Fruit fly (Drosophila melanogaster) whole organism, embryonic: ENCODE results near the gene CG42259.

Source experiments
- CG11398 ChIP-seq: fragments of 200-800 bp; sonication (Bioruptor generic); optimal IDR thresholded peaks from 2 replicates; lab custom pipeline; 2016; ENCODE audit warnings: missing biosample characterization, missing genetic modification characterization
- CG11723 ChIP-seq: fragments of 200-800 bp; sonication (Bioruptor generic); optimal IDR thresholded peaks from 2 replicates; lab custom pipeline; 2017; ENCODE audit warnings: missing biosample characterization, mild to moderate bottlenecking, missing genetic modification characterization
- CG12659 ChIP-seq: fragments of 200-800 bp; sonication (Bioruptor generic); optimal IDR thresholded peaks from 3 replicates; lab custom pipeline; 2017; ENCODE audit warnings: mild to moderate bottlenecking, missing biosample characterization, missing genetic modification reagents, missing genetic modification characterization
- CG12769 ChIP-seq: fragments of 200-800 bp; sonication (Bioruptor generic); optimal IDR thresholded peaks from 2 replicates; lab custom pipeline; 2019; ENCODE audit warnings: missing biosample characterization, mild to moderate bottlenecking, missing genetic modification characterization, moderate library complexity
- CG13775 ChIP-seq: fragments of 200-800 bp; sonication (Bioruptor generic); optimal IDR thresholded peaks from 3 replicates; lab custom pipeline; 2017; ENCODE audit warnings: missing biosample characterization, mild to moderate bottlenecking, missing genetic modification characterization
- CG17385 ChIP-seq: fragments of 200-800 bp; sonication (Bioruptor generic); optimal IDR thresholded peaks from 3 replicates; lab custom pipeline; 2018; ENCODE audit warnings: missing biosample characterization, mild to moderate bottlenecking, missing genetic modification characterization
- CG1832 ChIP-seq: fragments of 200-800 bp; sonication (Bioruptor generic); optimal IDR thresholded peaks from 2 replicates; lab custom pipeline; 2017; ENCODE audit warnings: missing biosample characterization, mild to moderate bottlenecking, missing genetic modification characterization, inconsistent platforms
- CG2199 ChIP-seq: fragments of 200-800 bp; sonication (Bioruptor generic); IDR thresholded peaks from 3 replicates; pipeline ENCODE4 v1.3.6; 2022; ENCODE audit warnings: missing biosample characterization, missing genetic modification characterization
- CG2875 ChIP-seq: fragments of 200-800 bp; sonication (Bioruptor generic); optimal IDR thresholded peaks from 2 replicates; lab custom pipeline; 2017; ENCODE audit warnings: missing biosample characterization, mild to moderate bottlenecking, missing genetic modification characterization, missing genetic modification reagents
- CG31365 ChIP-seq: fragments of 200-800 bp; sonication (Bioruptor generic); optimal IDR thresholded peaks from 2 replicates; lab custom pipeline; 2018; ENCODE audit warnings: missing biosample characterization, mild to moderate bottlenecking, missing genetic modification characterization
- CG3838 ChIP-seq: fragments of 200-800 bp; sonication (Bioruptor generic); optimal IDR thresholded peaks from 3 replicates; lab custom pipeline; 2016; ENCODE audit warnings: missing biosample characterization, missing genetic modification characterization
- CG3995 ChIP-seq: fragments of 200-800 bp; sonication (Bioruptor generic); optimal IDR thresholded peaks from 3 replicates; lab custom pipeline; 2016; ENCODE audit warnings: missing biosample characterization, missing genetic modification characterization
- CG6765 ChIP-seq: fragments of 200-800 bp; sonication (Bioruptor generic); optimal IDR thresholded peaks from 3 replicates; lab custom pipeline; 2017; ENCODE audit warnings: missing biosample characterization, mild to moderate bottlenecking, missing genetic modification characterization
- CG7839 ChIP-seq: fragments of 200-800 bp; sonication (Bioruptor generic); optimal IDR thresholded peaks from 3 replicates; lab custom pipeline; 2018; ENCODE audit warnings: missing biosample characterization, mild to moderate bottlenecking, missing genetic modification characterization, moderate library complexity
- CG8388 ChIP-seq: fragments of 200-800 bp; sonication (Bioruptor generic); optimal IDR thresholded peaks from 2 replicates; lab custom pipeline; 2019; ENCODE audit warnings: missing biosample characterization, mild to moderate bottlenecking, missing genetic modification characterization, moderate library complexity
- CTCF ChIP-seq: fragments of 200-800 bp; sonication (Bioruptor generic); optimal IDR thresholded peaks from 2 replicates; lab custom pipeline; 2017; ENCODE audit warnings: missing biosample characterization, mild to moderate bottlenecking, missing genetic modification characterization, moderate library complexity
- Dip2 ChIP-seq: fragments of 200-800 bp; sonication (Bioruptor generic); IDR thresholded peaks from 2 replicates; pipeline ENCODE4 v1.3.6; 2022; ENCODE audit warnings: missing biosample characterization, missing genetic modification characterization
- Dll ChIP-seq: fragments of 200-800 bp; sonication (Bioruptor generic); IDR thresholded peaks from 4 replicates; pipeline ENCODE4 v1.3.6; 2022; ENCODE audit warnings: missing biosample characterization, missing genetic modification characterization; ENCODE audit not compliant: partially characterized antibody
- Dref ChIP-seq: fragments of 200-800 bp; sonication (Bioruptor generic); IDR thresholded peaks from 2 replicates; pipeline ENCODE4 v1.3.6; 2022; ENCODE audit warnings: missing biosample characterization, missing genetic modification characterization
- HLH3B ChIP-seq: fragments of 200-800 bp; sonication (Bioruptor generic); IDR thresholded peaks from 2 replicates; pipeline ENCODE4 v1.3.6; 2022; ENCODE audit warnings: missing biosample characterization, missing genetic modification characterization
- Hmr ChIP-seq: fragments of 200-800 bp; sonication (Bioruptor generic); optimal IDR thresholded peaks from 3 replicates; lab custom pipeline; 2017; ENCODE audit warnings: mild to moderate bottlenecking, missing biosample characterization, missing genetic modification reagents, missing genetic modification characterization
- Hmx ChIP-seq: fragments of 200-800 bp; sonication (Bioruptor generic); optimal IDR thresholded peaks from 2 replicates; lab custom pipeline; 2016; ENCODE audit warnings: missing biosample characterization, missing genetic modification characterization
- MBD-R2 ChIP-seq: fragments of 200-800 bp; sonication (Bioruptor generic); IDR thresholded peaks from 2 replicates; pipeline ENCODE4 v1.3.6; 2022; ENCODE audit warnings: missing biosample characterization, missing genetic modification characterization
- Rfx ChIP-seq: fragments of 200-800 bp; sonication (Bioruptor generic); IDR thresholded peaks from 2 replicates; pipeline ENCODE4 v1.3.6; 2022; ENCODE audit warnings: missing biosample characterization, missing genetic modification characterization
- Sry-δ ChIP-seq: fragments of 200-800 bp; sonication (Bioruptor generic); optimal IDR thresholded peaks from 2 replicates; lab custom pipeline; 2016; ENCODE audit warnings: missing biosample characterization, missing genetic modification characterization
- TFAM ChIP-seq: fragments of 200-800 bp; sonication (Bioruptor generic); optimal IDR thresholded peaks from 2 replicates; lab custom pipeline; 2017; ENCODE audit warnings: missing biosample characterization, missing genetic modification characterization, inconsistent platforms
- Vsx1 ChIP-seq: fragments of 200-800 bp; sonication (Bioruptor generic); optimal IDR thresholded peaks from 2 replicates; lab custom pipeline; 2017; ENCODE audit warnings: missing biosample characterization, mild to moderate bottlenecking, missing genetic modification characterization, missing genetic modification reagents
- ase ChIP-seq: fragments of 200-800 bp; sonication (Bioruptor generic); IDR thresholded peaks from 3 replicates; pipeline ENCODE4 v1.3.6; 2022; ENCODE audit warnings: missing biosample characterization, missing genetic modification characterization
- bab2 ChIP-seq: fragments of 200-800 bp; sonication (Bioruptor generic); optimal IDR thresholded peaks from 2 replicates; lab custom pipeline; 2016; ENCODE audit warnings: missing biosample characterization, missing genetic modification characterization
- bcd ChIP-seq: fragments of 200-800 bp; sonication (Bioruptor generic); optimal IDR thresholded peaks from 2 replicates; lab custom pipeline; 2017; ENCODE audit warnings: missing biosample characterization, mild to moderate bottlenecking, missing genetic modification characterization
- cg ChIP-seq: fragments of 200-800 bp; sonication (Bioruptor generic); optimal IDR thresholded peaks from 3 replicates; lab custom pipeline; 2019; ENCODE audit warnings: missing biosample characterization, mild to moderate bottlenecking, missing genetic modification characterization, moderate library complexity
- en ChIP-seq: fragments of 200-800 bp; sonication (Bioruptor generic); optimal IDR thresholded peaks from 2 replicates; lab custom pipeline; 2016; ENCODE audit warnings: missing biosample characterization, missing genetic modification characterization
- gfzf ChIP-seq: fragments of 200-800 bp; sonication (Bioruptor generic); optimal IDR thresholded peaks from 2 replicates; lab custom pipeline; 2016; ENCODE audit warnings: missing biosample characterization, mild to moderate bottlenecking, missing genetic modification characterization, moderate library complexity
- gsb-n ChIP-seq: fragments of 200-800 bp; sonication (Bioruptor generic); optimal IDR thresholded peaks from 3 replicates; lab custom pipeline; 2018; ENCODE audit warnings: missing biosample characterization, mild to moderate bottlenecking, missing genetic modification characterization
- nerfin-1 ChIP-seq: fragments of 200-800 bp; sonication (Bioruptor generic); optimal IDR thresholded peaks from 3 replicates; lab custom pipeline; 2019; ENCODE audit warnings: missing biosample characterization, mild to moderate bottlenecking, missing genetic modification characterization, moderate library complexity
- nerfin-2 ChIP-seq: fragments of 200-800 bp; sonication (Bioruptor generic); IDR thresholded peaks from 2 replicates; pipeline ENCODE4 v1.3.6; 2022; ENCODE audit warnings: missing biosample characterization, missing genetic modification characterization; ENCODE audit not compliant: partially characterized antibody
- nmo ChIP-seq: fragments of 200-800 bp; sonication (Bioruptor generic); optimal IDR thresholded peaks from 2 replicates; lab custom pipeline; 2018; ENCODE audit warnings: missing biosample characterization, mild to moderate bottlenecking, missing genetic modification characterization, moderate library complexity
- otp ChIP-seq: fragments of 200-800 bp; sonication (Bioruptor generic); IDR thresholded peaks from 3 replicates; pipeline ENCODE4, ENCODE4 v1.3.6; 2022; ENCODE audit warnings: missing biosample characterization, missing genetic modification characterization
- phol ChIP-seq: fragments of 200-800 bp; sonication (Bioruptor generic); optimal IDR thresholded peaks from 3 replicates; lab custom pipeline; 2018; ENCODE audit warnings: missing biosample characterization, mild to moderate bottlenecking, missing genetic modification characterization, moderate library complexity
- prd ChIP-seq, 3 experiments: fragments of >200 bp in 2 of 3; fragments of 200-800 bp in 1 of 3; sonication (Bioruptor generic) in 1 of 3; optimal IDR thresholded peaks in 2 of 3; IDR thresholded peaks in 1 of 3; 2 replicates in 2 of 3; 3 replicates in 1 of 3; pipeline versions ENCODE4 v1.3.6 to Lab custom; 2017 to 2022; ENCODE audit warnings: missing biosample characterization in 1 of 3, missing genetic modification characterization in 1 of 3
- salm ChIP-seq: fragments of 200-800 bp; sonication (Bioruptor generic); optimal IDR thresholded peaks from 2 replicates; lab custom pipeline; 2018; ENCODE audit warnings: missing biosample characterization, mild to moderate bottlenecking, missing genetic modification characterization
- sens ChIP-seq: fragments of 200-800 bp; sonication (Bioruptor generic); peaks from one replicate; lab custom pipeline; 2016; ENCODE audit warnings: missing biosample characterization, missing genetic modification characterization
- sima ChIP-seq: fragments of 200-800 bp; sonication (Bioruptor generic); optimal IDR thresholded peaks from 2 replicates; lab custom pipeline; 2016; ENCODE audit warnings: missing biosample characterization, missing genetic modification characterization
- sisA ChIP-seq: fragments of 200-800 bp; sonication (Bioruptor generic); IDR thresholded peaks from 2 replicates; pipeline ENCODE4 v1.3.6; 2022; ENCODE audit warnings: missing biosample characterization, missing genetic modification characterization
- slou ChIP-seq: fragments of 200-800 bp; sonication (Bioruptor generic); optimal IDR thresholded peaks from 3 replicates; lab custom pipeline; 2016; ENCODE audit warnings: missing biosample characterization, missing genetic modification characterization
- sna ChIP-seq: fragments of 200-800 bp; sonication (Bioruptor generic); IDR thresholded peaks from 2 replicates; pipeline ENCODE4 v1.3.6; 2022; ENCODE audit warnings: missing biosample characterization, missing genetic modification characterization; ENCODE audit not compliant: partially characterized antibody
- tap ChIP-seq: fragments of 200-800 bp; optimal IDR thresholded peaks from 3 replicates; lab custom pipeline; 2019; ENCODE audit warnings: missing biosample characterization, mild to moderate bottlenecking, missing genetic modification characterization, moderate library complexity
- toy ChIP-seq: fragments of 200-800 bp; sonication (Bioruptor generic); IDR thresholded peaks from 2 replicates; pipeline ENCODE4 v1.3.6; 2022; ENCODE audit warnings: missing biosample characterization, missing genetic modification characterization
- vvl ChIP-seq: fragments of 200-800 bp; sonication (Bioruptor generic); IDR thresholded peaks from 2 replicates; pipeline ENCODE4 v1.3.6; 2022; ENCODE audit warnings: missing biosample characterization, missing genetic modification characterization
- zen ChIP-seq: fragments of 200-800 bp; sonication (Bioruptor generic); optimal IDR thresholded peaks from 3 replicates; lab custom pipeline; 2018; ENCODE audit warnings: missing biosample characterization, mild to moderate bottlenecking, missing genetic modification characterization, moderate library complexity

Gene CG42259

dm6 chrX:1026511-1026910 lies 19.5 kb upstream of the CG42259 start, which contains the start of the genes CG32814, CG11638 and CG3021 (continued):
- TF ChIP-seq CG2199 = no peak
- TF ChIP-seq zen = peak; percentile 4
- TF ChIP-seq gfzf (GFP tag; lab: Kevin White, UChicago) = peak; percentile 73
- TF ChIP-seq sisA (GFP tag; lab: Robert Waterston, UW) = no peak
- peak; percentile 66 for TF ChIP-seq phol (tag; lab: Kevin White, UChicago)
- 0 out of 3 replicates have a peak, but pooled peaks have one; percentile 8 for TF ChIP-seq ase (GFP tag; lab: Robert Waterston, UW)
- peak; percentile 6 for TF ChIP-seq CG17385 (GFP tag; lab: Kevin White, UChicago)
- TF ChIP-seq otp (GFP tag; lab: Robert Waterston, UW) = no peak
- peak; percentile 88 for TF ChIP-seq MBD-R2 (GFP tag; lab: Robert Waterston, UW)
- peak; percentile 0 for TF ChIP-seq tap (tag; lab: Kevin White, UChicago)
- TF ChIP-seq bcd (GFP tag; lab: Kevin White, UChicago) = peak; percentile 8
- no peak for TF ChIP-seq en
- TF ChIP-seq sens (GFP tag; lab: Kevin White, UChicago) = peak; percentile 89
- peak; percentile 5 for TF ChIP-seq CG2875
- TF ChIP-seq CG7839 (tag; lab: Kevin White, UChicago) = peak; percentile 30
- TF ChIP-seq toy = no peak
- peak; percentile 40 for TF ChIP-seq Sry-δ (GFP tag; lab: Kevin White, UChicago)
- TF ChIP-seq Dip2 (GFP tag; lab: Robert Waterston, UW) = no peak
- TF ChIP-seq Rfx (GFP tag; lab: Robert Waterston, UW) = 0 out of 2 replicates have a peak, but pooled peaks have one; percentile 15
- no peak for TF ChIP-seq Vsx1 (GFP tag; lab: Kevin White, UChicago)
- TF ChIP-seq CG11723 (GFP tag; lab: Kevin White, UChicago) = no peak
- TF ChIP-seq nmo (GFP tag; lab: Kevin White, UChicago) = peak; percentile 34
- TF ChIP-seq salm (tag; lab: Kevin White, UChicago) = peak; percentile 10
- TF ChIP-seq CG3838 = no peak
- TF ChIP-seq prd (optimal IDR thresholded peaks at IDR 0.05; lab: Kevin White, UChicago) = no peak
- no peak for TF ChIP-seq prd (GFP tag; IDR thresholded peaks at IDR 0.05; lab: Robert Waterston, UW)
- no peak for TF ChIP-seq cg (GFP tag; lab: Kevin White, UChicago)
- TF ChIP-seq Dll (GFP tag; lab: Robert Waterston, UW) = 0 out of 4 replicates have a peak, but pooled peaks have one; percentile 40
- peak; percentile 37 for TF ChIP-seq CG31365 (tag; lab: Kevin White, UChicago)
- peak; percentile 43 for TF ChIP-seq gsb-n (tag; lab: Kevin White, UChicago)
- TF ChIP-seq bab2 = no peak
- TF ChIP-seq Hmr (GFP tag; lab: Kevin White, UChicago) = peak; percentile 24
- peak; percentile 73 for TF ChIP-seq CG12659 (GFP tag; lab: Kevin White, UChicago)
- peak; percentile 26 for TF ChIP-seq CG8388 (GFP tag; lab: Kevin White, UChicago)
- TF ChIP-seq Hmx (GFP tag; lab: Kevin White, UChicago) = no peak
- TF ChIP-seq Dref (GFP tag; lab: Robert Waterston, UW) = 0 out of 2 replicates have a peak, but pooled peaks have one; percentile 16
- 0 out of 2 replicates have a peak, but pooled peaks have one; percentile 24 for TF ChIP-seq sna
- TF ChIP-seq CTCF (GFP tag; lab: Kevin White, UChicago) = peak; percentile 58
- TF ChIP-seq HLH3B (GFP tag; lab: Robert Waterston, UW) = 0 out of 2 replicates have a peak, but pooled peaks have one; percentile 13
- no peak for TF ChIP-seq sima (GFP tag; lab: Kevin White, UChicago)
- TF ChIP-seq nerfin-2 = no peak
- peak; percentile 21; the same call in 1 of the 2 replicates for TF ChIP-seq vvl (GFP tag; lab: Robert Waterston, UW)
- peak; percentile 2 for TF ChIP-seq CG6765
- no peak for TF ChIP-seq TFAM (GFP tag; lab: Kevin White, UChicago)
- TF ChIP-seq nerfin-1 (tag; lab: Kevin White, UChicago) = peak; percentile 41
- peak; percentile 22 for TF ChIP-seq CG11398
- peak; percentile 17 for TF ChIP-seq CG13775 (GFP tag; lab: Kevin White, UChicago)
- TF ChIP-seq CG12769 = peak; percentile 34
- no peak for TF ChIP-seq CG3995 (GFP tag; lab: Kevin White, UChicago)
- TF ChIP-seq slou = no peak
- no peak for TF ChIP-seq CG1832
